Fruit fly (Drosophila melanogaster) whole organism, embryonic: Measurements from ENCODE around the gene CG7557.

ENCODE experiments used
- ATbp ChIP-seq: fragments of 200-800 bp; sonication (Bioruptor generic); optimal IDR thresholded peaks from 2 replicates; lab custom pipeline; 2017; ENCODE audit warnings: missing biosample characterization, mild to moderate bottlenecking, missing genetic modification characterization, missing genetic modification reagents
- Atf6 ChIP-seq: fragments of 200-800 bp; sonication (Bioruptor generic); IDR thresholded peaks from 2 replicates; pipeline ENCODE4 v1.3.6; 2022; ENCODE audit warnings: missing biosample characterization, missing genetic modification characterization
- BEAF-32 ChIP-seq: fragments of 200-800 bp; sonication (Bioruptor generic); optimal IDR thresholded peaks from 3 replicates; lab custom pipeline; 2017; ENCODE audit warnings: missing biosample characterization, missing genetic modification characterization, mild to moderate bottlenecking, moderate library complexity, missing genetic modification reagents
- Bdp1 ChIP-seq: fragments of 200-800 bp; sonication (Bioruptor generic); optimal IDR thresholded peaks from 3 replicates; lab custom pipeline; 2016; ENCODE audit warnings: missing biosample characterization, missing genetic modification characterization
- Blimp-1 ChIP-seq: fragments of 200-800 bp; sonication (Bioruptor generic); optimal IDR thresholded peaks from 3 replicates; lab custom pipeline; 2018; ENCODE audit warnings: missing biosample characterization, missing genetic modification characterization, mild to moderate bottlenecking, moderate library complexity, missing genetic modification reagents
- C15 ChIP-seq: fragments of 200-800 bp; sonication (Bioruptor generic); IDR thresholded peaks from 3 replicates; pipeline ENCODE4 v1.3.6; 2022; ENCODE audit warnings: missing biosample characterization, missing genetic modification characterization
- CG10462 ChIP-seq: fragments of 200-800 bp; sonication (Bioruptor generic); optimal IDR thresholded peaks from 2 replicates; lab custom pipeline; 2016; ENCODE audit warnings: missing biosample characterization, missing genetic modification characterization
- CG11696 ChIP-seq: fragments of 200-800 bp; sonication (Bioruptor generic); IDR thresholded peaks from 2 replicates; pipeline ENCODE4 v1.3.6; 2022; ENCODE audit warnings: missing biosample characterization, missing genetic modification characterization
- CG13894 ChIP-seq: fragments of 200-800 bp; sonication (Bioruptor generic); optimal IDR thresholded peaks from 3 replicates; lab custom pipeline; 2018; ENCODE audit warnings: missing biosample characterization, mild to moderate bottlenecking, missing genetic modification characterization, moderate library complexity
- CG2199 ChIP-seq: fragments of 200-800 bp; sonication (Bioruptor generic); IDR thresholded peaks from 3 replicates; pipeline ENCODE4 v1.3.6; 2022; ENCODE audit warnings: missing biosample characterization, missing genetic modification characterization
- CG32772 ChIP-seq: fragments of 200-800 bp; sonication (Bioruptor generic); IDR thresholded peaks from 2 replicates; pipeline ENCODE4 v1.3.6; 2022; ENCODE audit warnings: missing biosample characterization, missing genetic modification characterization
- CG6765 ChIP-seq: fragments of 200-800 bp; sonication (Bioruptor generic); optimal IDR thresholded peaks from 3 replicates; lab custom pipeline; 2017; ENCODE audit warnings: missing biosample characterization, mild to moderate bottlenecking, missing genetic modification characterization
- CG7786 ChIP-seq: fragments of 200-800 bp; sonication (Bioruptor generic); optimal IDR thresholded peaks from 2 replicates; lab custom pipeline; 2016; ENCODE audit warnings: missing biosample characterization, missing genetic modification characterization
- CG9437 ChIP-seq: fragments of 200-800 bp; sonication (Bioruptor generic); optimal IDR thresholded peaks from 2 replicates; lab custom pipeline; 2018; ENCODE audit warnings: missing biosample characterization, mild to moderate bottlenecking, missing genetic modification characterization
- D19B ChIP-seq: fragments of 200-800 bp; sonication (Bioruptor generic); optimal IDR thresholded peaks from 2 replicates; lab custom pipeline; 2017; ENCODE audit warnings: missing biosample characterization, mild to moderate bottlenecking, missing genetic modification characterization
- Dek ChIP-seq: fragments of 200-800 bp; sonication (Bioruptor generic); optimal IDR thresholded peaks from 3 replicates; lab custom pipeline; 2019; ENCODE audit warnings: missing biosample characterization, mild to moderate bottlenecking, missing genetic modification characterization, moderate library complexity
- E2f1 ChIP-seq: fragments of 200-800 bp; sonication (Bioruptor generic); IDR thresholded peaks from 2 replicates; pipeline ENCODE4 v1.3.6; 2022; ENCODE audit warnings: missing biosample characterization, missing genetic modification characterization
- Eip74EF ChIP-seq, 2 experiments: fragments of 200-800 bp in 1 of 2; fragments of >200 bp in 1 of 2; sonication (Bioruptor generic) in 1 of 2; optimal IDR thresholded peaks; 2 replicates each; lab custom pipeline; 2017 to 2019; ENCODE audit warnings: missing biosample characterization in 2 of 2, missing genetic modification characterization in 2 of 2, mild to moderate bottlenecking in 1 of 2, moderate library complexity in 1 of 2
- Elba2 ChIP-seq: fragments of 200-800 bp; sonication (Bioruptor generic); optimal IDR thresholded peaks from 3 replicates; lab custom pipeline; 2016; ENCODE audit warnings: missing biosample characterization, missing genetic modification characterization
- Ets65A ChIP-seq: fragments of 200-800 bp; sonication (Bioruptor generic); peaks from one replicate; lab custom pipeline; 2016; ENCODE audit warnings: missing biosample characterization, missing genetic modification characterization
- Ets97D ChIP-seq: fragments of 200-800 bp; sonication (Bioruptor generic); optimal IDR thresholded peaks from 3 replicates; lab custom pipeline; 2016; ENCODE audit warnings: missing biosample characterization, missing genetic modification characterization
- Fer3 ChIP-seq: fragments of 200-800 bp; sonication (Bioruptor generic); optimal IDR thresholded peaks from 2 replicates; lab custom pipeline; 2018; ENCODE audit warnings: missing biosample characterization, mild to moderate bottlenecking, missing genetic modification characterization, moderate library complexity
- Hr39 ChIP-seq: fragments of >200 bp; optimal IDR thresholded peaks from 2 replicates; lab custom pipeline; 2017
- NFAT ChIP-seq: fragments of 200-800 bp; sonication (Bioruptor generic); IDR thresholded peaks from 2 replicates; pipeline ENCODE4 v1.3.6; 2022; ENCODE audit warnings: missing biosample characterization, missing genetic modification characterization
- Nf-YC ChIP-seq: fragments of 200-800 bp; optimal IDR thresholded peaks from 3 replicates; lab custom pipeline; 2019; ENCODE audit warnings: missing biosample characterization, mild to moderate bottlenecking, missing genetic modification characterization, moderate library complexity
- Ravus ChIP-seq: fragments of 200-800 bp; sonication (Bioruptor generic); IDR thresholded peaks from 2 replicates; pipeline ENCODE4 v1.3.6; 2022; ENCODE audit warnings: missing biosample characterization, missing genetic modification characterization
- Rx ChIP-seq: fragments of 200-800 bp; sonication (Bioruptor generic); IDR thresholded peaks from 2 replicates; pipeline ENCODE4 v1.3.6; 2022; ENCODE audit warnings: missing biosample characterization, missing genetic modification characterization
- Sox100B ChIP-seq: fragments of 200-800 bp; sonication (Bioruptor generic); optimal IDR thresholded peaks from 3 replicates; lab custom pipeline; 2018; ENCODE audit warnings: missing biosample characterization, mild to moderate bottlenecking, missing genetic modification characterization
- Ssrp ChIP-seq: fragments of 200-800 bp; sonication (Bioruptor generic); optimal IDR thresholded peaks from 2 replicates; lab custom pipeline; 2018; ENCODE audit warnings: missing biosample characterization, mild to moderate bottlenecking, missing genetic modification characterization, moderate library complexity
- Usf ChIP-seq: fragments of 200-800 bp; sonication (Bioruptor generic); optimal IDR thresholded peaks from 2 replicates; lab custom pipeline; 2017; ENCODE audit warnings: missing genotype, missing biosample characterization, missing genetic modification characterization
- al ChIP-seq: fragments of 200-800 bp; sonication (Bioruptor generic); IDR thresholded peaks from 2 replicates; pipeline ENCODE4 v1.3.6; 2022; ENCODE audit warnings: missing biosample characterization, missing genetic modification characterization
- amos ChIP-seq: fragments of 200-800 bp; sonication (Bioruptor generic); IDR thresholded peaks from 2 replicates; pipeline ENCODE4 v1.3.6; 2022; ENCODE audit warnings: missing biosample characterization, missing genetic modification characterization; ENCODE audit not compliant: partially characterized antibody
- danr ChIP-seq: fragments of 200-800 bp; sonication (Bioruptor generic); IDR thresholded peaks from 2 replicates; pipeline ENCODE4 v1.3.6; 2022; ENCODE audit warnings: missing biosample characterization, missing genetic modification characterization
- en ChIP-seq: fragments of 200-800 bp; sonication (Bioruptor generic); optimal IDR thresholded peaks from 2 replicates; lab custom pipeline; 2016; ENCODE audit warnings: missing biosample characterization, missing genetic modification characterization
- exex ChIP-seq: fragments of 200-800 bp; sonication (Bioruptor generic); optimal IDR thresholded peaks from 4 replicates; lab custom pipeline; 2018; ENCODE audit warnings: missing biosample characterization, mild to moderate bottlenecking, missing genetic modification characterization, moderate library complexity
- gce ChIP-seq: fragments of 200-800 bp; sonication (Bioruptor generic); IDR thresholded peaks from 3 replicates; pipeline ENCODE4 v1.3.6; 2022; ENCODE audit warnings: missing biosample characterization, missing genetic modification characterization
- gcm2 ChIP-seq: fragments of 200-800 bp; sonication (Bioruptor generic); optimal IDR thresholded peaks from 2 replicates; lab custom pipeline; 2016; ENCODE audit warnings: missing biosample characterization, missing genetic modification characterization
- gem ChIP-seq: fragments of 200-800 bp; sonication (Bioruptor generic); optimal IDR thresholded peaks from 2 replicates; lab custom pipeline; 2019; ENCODE audit warnings: missing biosample characterization, mild to moderate bottlenecking, missing genetic modification characterization, moderate library complexity
- gt ChIP-seq: fragments of 200-800 bp; sonication (Bioruptor generic); IDR thresholded peaks from 2 replicates; pipeline ENCODE4 v1.3.6; 2022; ENCODE audit warnings: missing biosample characterization, missing genetic modification characterization
- kah ChIP-seq: fragments of 200-800 bp; sonication (Bioruptor generic); optimal IDR thresholded peaks from 2 replicates; lab custom pipeline; 2018; ENCODE audit warnings: missing biosample characterization, mild to moderate bottlenecking, missing genetic modification characterization
- mam ChIP-seq: fragments of 200-800 bp; sonication (Bioruptor generic); optimal IDR thresholded peaks from 3 replicates; lab custom pipeline; 2016; ENCODE audit warnings: missing biosample characterization, missing genetic modification characterization
- mirr ChIP-seq: fragments of 200-800 bp; sonication (Bioruptor generic); optimal IDR thresholded peaks from 3 replicates; lab custom pipeline; 2018; ENCODE audit warnings: missing biosample characterization, mild to moderate bottlenecking, missing genetic modification characterization
- pan ChIP-seq, 4 experiments: fragments of >200 bp in 3 of 4; fragments of 200-800 bp in 1 of 4; sonication (Bioruptor generic) in 1 of 4; optimal IDR thresholded peaks in 3 of 4; IDR thresholded peaks in 1 of 4; 2 replicates each; pipeline versions ENCODE4 v1.3.6 to Lab custom; 2017 to 2022; ENCODE audit warnings: missing biosample characterization in 2 of 4, missing genetic modification characterization in 2 of 4, mixed read lengths in 1 of 4
- phol ChIP-seq: fragments of 200-800 bp; sonication (Bioruptor generic); optimal IDR thresholded peaks from 3 replicates; lab custom pipeline; 2018; ENCODE audit warnings: missing biosample characterization, mild to moderate bottlenecking, missing genetic modification characterization, moderate library complexity
- prd ChIP-seq, 3 experiments: fragments of >200 bp in 2 of 3; fragments of 200-800 bp in 1 of 3; sonication (Bioruptor generic) in 1 of 3; optimal IDR thresholded peaks in 2 of 3; IDR thresholded peaks in 1 of 3; 2 replicates in 2 of 3; 3 replicates in 1 of 3; pipeline versions ENCODE4 v1.3.6 to Lab custom; 2017 to 2022; ENCODE audit warnings: missing biosample characterization in 1 of 3, missing genetic modification characterization in 1 of 3
- repo ChIP-seq: fragments of 200-800 bp; sonication (Bioruptor generic); optimal IDR thresholded peaks from 2 replicates; lab custom pipeline; 2016; ENCODE audit warnings: missing biosample characterization, missing genetic modification characterization
- ro ChIP-seq: fragments of 200-800 bp; sonication (Bioruptor generic); IDR thresholded peaks from 2 replicates; pipeline ENCODE4 v1.3.6; 2022; ENCODE audit warnings: missing biosample characterization, missing genetic modification characterization
- sc ChIP-seq, 3 experiments: fragments of >200 bp in 2 of 3; fragments of 200-800 bp in 1 of 3; sonication (Bioruptor generic) in 1 of 3; optimal IDR thresholded peaks; 2 replicates in 2 of 3; 3 replicates in 1 of 3; lab custom pipeline; 2017; ENCODE audit warnings: mild to moderate bottlenecking in 1 of 3, missing biosample characterization in 1 of 3, missing genetic modification characterization in 1 of 3, missing genetic modification reagents in 1 of 3
- sima ChIP-seq: fragments of 200-800 bp; sonication (Bioruptor generic); optimal IDR thresholded peaks from 2 replicates; lab custom pipeline; 2016; ENCODE audit warnings: missing biosample characterization, missing genetic modification characterization
- twi ChIP-seq: fragments of 200-800 bp; optimal IDR thresholded peaks from 2 replicates; lab custom pipeline; 2019; ENCODE audit warnings: missing biosample characterization, mild to moderate bottlenecking, missing genetic modification characterization, moderate library complexity

CG7557 gene

dm6 chr3L:11448935-11449334 is 4.0 kb downstream of the CG7557 start (continued):
- TF ChIP-seq Usf (GFP tag; lab: Kevin White, UChicago) (no peak), twi (no peak), Rx (peak; percentile 26; the same call in 1 of the 2 replicates), gem (tag; lab: Kevin White, UChicago) (peak; percentile 64), C15 (GFP tag; lab: Robert Waterston, UW) (no peak), ro (GFP tag; lab: Robert Waterston, UW) (no peak), Fer3 (tag; lab: Kevin White, UChicago) (peak; percentile 52), exex (tag; lab: Kevin White, UChicago) (no peak), Hr39 (no peak), Bdp1 (GFP tag; lab: Kevin White, UChicago) (no peak), CG2199 (0 out of 3 replicates have a peak, but pooled peaks have one; percentile 46), sima (GFP tag; lab: Kevin White, UChicago) (no peak), Atf6 (GFP tag; lab: Robert Waterston, UW) (peak; percentile 65; the same call in 1 of the 2 replicates), danr (GFP tag; lab: Robert Waterston, UW) (no peak), amos (no peak), NFAT (no peak), Blimp-1 (GFP tag; lab: Kevin White, UChicago) (peak; percentile 66), Ravus (GFP tag; lab: Robert Waterston, UW) (no peak), Ets65A (GFP tag; lab: Kevin White, UChicago) (peak; percentile 97), prd (optimal IDR thresholded peaks at IDR 0.05; lab: Kevin White, UChicago) (no peak), prd (GFP tag; IDR thresholded peaks at IDR 0.05; lab: Robert Waterston, UW) (peak; percentile 81), mam (GFP tag; lab: Kevin White, UChicago) (peak; percentile 49), kah (no peak), CG6765 (no peak), gcm2 (GFP tag; lab: Kevin White, UChicago) (peak; percentile 13), Dek (tag; lab: Kevin White, UChicago) (no peak), Ets97D (GFP tag; lab: Kevin White, UChicago) (peak; percentile 32), Eip74EF (GFP tag; optimal IDR thresholded peaks at IDR 0.05; lab: Kevin White, UChicago) (no peak), Elba2 (no peak), ATbp (GFP tag; lab: Kevin White, UChicago) (peak; percentile 40), en (GFP tag; lab: Kevin White, UChicago) (no peak), D19B (GFP tag; lab: Kevin White, UChicago) (no peak), CG13894 (tag; lab: Kevin White, UChicago) (no peak), Nf-YC (tag; lab: Kevin White, UChicago) (no peak), sc (optimal IDR thresholded peaks at IDR 0.05; lab: Kevin White, UChicago) (no peak), sc (GFP tag; optimal IDR thresholded peaks at IDR 0.05; lab: Kevin White, UChicago) (peak; percentile 31), mirr (GFP tag; lab: Kevin White, UChicago) (no peak), CG11696 (GFP tag; lab: Robert Waterston, UW) (no peak), E2f1 (peak; percentile 38; the same call in 1 of the 2 replicates), gce (GFP tag; lab: Robert Waterston, UW) (no peak), Sox100B (GFP tag; lab: Kevin White, UChicago) (no peak), al (GFP tag; lab: Robert Waterston, UW) (0 out of 2 replicates have a peak, but pooled peaks have one; percentile 17), CG9437 (GFP tag; lab: Kevin White, UChicago) (no peak), phol (tag; lab: Kevin White, UChicago) (peak; percentile 53), CG7786 (GFP tag; lab: Kevin White, UChicago) (peak; percentile 69), CG32772 (GFP tag; lab: Robert Waterston, UW) (no peak), Ssrp (peak; percentile 19), pan (optimal IDR thresholded peaks at IDR 0.05; lab: Kevin White, UChicago) (no peak), pan (GFP tag; optimal IDR thresholded peaks at IDR 0.05 in 1 of 2, IDR thresholded peaks at IDR 0.05 in 1 of 2) (peak in 1 of 2 experiments; percentile 56), repo (peak; percentile 42), gt (GFP tag; lab: Robert Waterston, UW) (no peak), BEAF-32 (GFP tag; lab: Kevin White, UChicago) (no peak), CG10462 (GFP tag; lab: Kevin White, UChicago) (no peak)
